Worm (Caenorhabditis elegans) whole organism, late embryonic: ENCODE measurements around the gene srgp-1.

Experiments used
- F13H6.1 ChIP-seq: sonication (generic microtip); optimal IDR thresholded peaks from 2 replicates; lab custom pipeline; 2016; ENCODE audit warnings: missing genetic modification characterization, missing compliant biosample characterization
- K02D7.2 ChIP-seq: sonication (generic microtip); optimal IDR thresholded peaks from 2 replicates; lab custom pipeline; 2017; ENCODE audit warnings: mild to moderate bottlenecking, missing genetic modification characterization, missing compliant biosample characterization
- Y22D7AL.16 ChIP-seq: sonication (generic microtip); optimal IDR thresholded peaks from 2 replicates; lab custom pipeline; 2016; ENCODE audit warnings: missing genetic modification characterization, missing compliant biosample characterization
- ahr-1 ChIP-seq: sonication (generic microtip); optimal IDR thresholded peaks from 2 replicates; lab custom pipeline; 2016; ENCODE audit warnings: missing genetic modification characterization, missing compliant biosample characterization
- ama-1 ChIP-seq: fragments of 150-350 bp; optimal IDR thresholded peaks from 2 replicates; lab custom pipeline; 2014
- ceh-14 ChIP-seq: sonication (generic microtip); optimal IDR thresholded peaks from 2 replicates; lab custom pipeline; 2016; ENCODE audit warnings: missing genotype, missing genetic modification characterization, missing compliant biosample characterization
- ceh-18 ChIP-seq: sonication (generic microtip); optimal IDR thresholded peaks from 2 replicates; lab custom pipeline; 2016; ENCODE audit warnings: missing genetic modification characterization, missing compliant biosample characterization
- ceh-19 ChIP-seq: fragments of 200-800 bp; sonication (Bioruptor generic); optimal IDR thresholded peaks from 2 replicates; lab custom pipeline; 2018; ENCODE audit warnings: mild to moderate bottlenecking, missing genetic modification characterization, missing compliant biosample characterization
- ceh-22 ChIP-seq: sonication (generic microtip); optimal IDR thresholded peaks from 2 replicates; lab custom pipeline; 2017; ENCODE audit warnings: missing biosample characterization, missing genetic modification characterization
- ceh-24 ChIP-seq: sonication (generic microtip); optimal IDR thresholded peaks from 2 replicates; lab custom pipeline; 2016; ENCODE audit warnings: mild to moderate bottlenecking, missing genetic modification characterization, missing compliant biosample characterization
- ceh-31 ChIP-seq: sonication (generic microtip); optimal IDR thresholded peaks from 2 replicates; lab custom pipeline; 2016; ENCODE audit warnings: missing genetic modification characterization, missing compliant biosample characterization
- ceh-34 ChIP-seq: sonication (generic microtip); optimal IDR thresholded peaks from 2 replicates; lab custom pipeline; 2016; ENCODE audit warnings: mild to moderate bottlenecking, missing genetic modification characterization, missing compliant biosample characterization
- ceh-45 ChIP-seq: fragments of 200-800 bp; sonication (Bioruptor generic); IDR thresholded peaks from 2 replicates; pipeline ENCODE4 v1.3.6; 2022; ENCODE audit warnings: missing genetic modification reagents, missing genetic modification characterization, missing compliant biosample characterization
- ceh-9 ChIP-seq: sonication (generic microtip); optimal IDR thresholded peaks from 2 replicates; lab custom pipeline; 2016; ENCODE audit warnings: mild to moderate bottlenecking, missing genetic modification characterization, inconsistent platforms, missing compliant biosample characterization
- che-1 ChIP-seq: sonication (generic microtip); optimal IDR thresholded peaks from 2 replicates; lab custom pipeline; 2016; ENCODE audit warnings: mild to moderate bottlenecking, missing genetic modification characterization, missing compliant biosample characterization
- dmd-4 ChIP-seq: sonication (generic microtip); optimal IDR thresholded peaks from 2 replicates; lab custom pipeline; 2016; ENCODE audit warnings: borderline replicate concordance, missing genetic modification characterization, missing compliant biosample characterization
- elt-2 ChIP-seq: sonication (generic microtip); optimal IDR thresholded peaks from 2 replicates; lab custom pipeline; 2016; ENCODE audit warnings: missing genetic modification reagents, missing genetic modification characterization, missing compliant biosample characterization
- ets-4 ChIP-seq: sonication (generic microtip); optimal IDR thresholded peaks from 2 replicates; lab custom pipeline; 2016; ENCODE audit warnings: missing genetic modification characterization, missing compliant biosample characterization
- eyg-1 ChIP-seq: sonication (generic microtip); optimal IDR thresholded peaks from 2 replicates; lab custom pipeline; 2016; ENCODE audit warnings: missing genotype, missing genetic modification characterization, missing compliant biosample characterization
- fkh-6 ChIP-seq: sonication (generic microtip); optimal IDR thresholded peaks from 2 replicates; lab custom pipeline; 2016; ENCODE audit warnings: missing genetic modification characterization, missing compliant biosample characterization
- hlh-13 ChIP-seq: fragments of 200-800 bp; sonication (Bioruptor generic); optimal IDR thresholded peaks from 2 replicates; lab custom pipeline; 2018; ENCODE audit warnings: mild to moderate bottlenecking, missing genetic modification characterization, missing compliant biosample characterization
- hlh-15 ChIP-seq: sonication (generic microtip); optimal IDR thresholded peaks from 2 replicates; lab custom pipeline; 2016; ENCODE audit warnings: missing genetic modification characterization, missing compliant biosample characterization
- hlh-30 ChIP-seq: sonication (generic microtip); optimal IDR thresholded peaks from 2 replicates; lab custom pipeline; 2017; ENCODE audit warnings: antibody characterized with exemption, missing genetic modification characterization, missing compliant biosample characterization; ENCODE audit not compliant: insufficient read depth
- hlh-6 ChIP-seq: sonication (generic microtip); optimal IDR thresholded peaks from 2 replicates; lab custom pipeline; 2016; ENCODE audit warnings: missing genotype, missing genetic modification characterization, missing compliant biosample characterization
- lin-11 ChIP-seq: fragments of 200-800 bp; sonication (Bioruptor generic); optimal IDR thresholded peaks from 2 replicates; lab custom pipeline; 2018; ENCODE audit warnings: mild to moderate bottlenecking, missing genetic modification characterization, missing compliant biosample characterization
- nfya-1 ChIP-seq: sonication (generic microtip); optimal IDR thresholded peaks from 2 replicates; lab custom pipeline; 2017; ENCODE audit warnings: missing genetic modification characterization, mild to moderate bottlenecking, missing compliant biosample characterization, antibody characterized with exemption, moderate library complexity
- nhr-11 ChIP-seq: fragments of 150-350 bp; optimal IDR thresholded peaks from 2 replicates; lab custom pipeline; 2014; ENCODE audit warnings: missing biosample characterization, missing genetic modification characterization
- npax-4 ChIP-seq: sonication (generic microtip); optimal IDR thresholded peaks from 2 replicates; lab custom pipeline; 2016; ENCODE audit warnings: missing genetic modification characterization, missing compliant biosample characterization
- odd-2 ChIP-seq: sonication (generic microtip); optimal IDR thresholded peaks from 2 replicates; lab custom pipeline; 2017; ENCODE audit warnings: antibody characterized with exemption, mild to moderate bottlenecking, missing genetic modification characterization, missing compliant biosample characterization
- pat-9 ChIP-seq: fragments of 200-800 bp; sonication (Bioruptor generic); optimal IDR thresholded peaks from 2 replicates; lab custom pipeline; 2018; ENCODE audit warnings: mild to moderate bottlenecking, missing genetic modification characterization, moderate library complexity, missing compliant biosample characterization
- pha-2 ChIP-seq: sonication (generic microtip); optimal IDR thresholded peaks from 2 replicates; lab custom pipeline; 2017; ENCODE audit warnings: mild to moderate bottlenecking, missing genetic modification characterization, missing compliant biosample characterization
- pha-4 ChIP-seq: fragments of 150-350 bp; optimal IDR thresholded peaks from 2 replicates; lab custom pipeline; 2018; ENCODE audit warnings: missing biosample characterization, missing genetic modification reagents, missing genetic modification characterization
- sdc-2 ChIP-seq: sonication (generic microtip); optimal IDR thresholded peaks from 2 replicates; lab custom pipeline; 2016; ENCODE audit warnings: missing genotype, missing genetic modification characterization, missing compliant biosample characterization
- sox-2 ChIP-seq: fragments of 200-800 bp; sonication (Bioruptor generic); IDR thresholded peaks from 2 replicates; pipeline ENCODE4 v1.3.6; 2022; ENCODE audit warnings: missing genetic modification reagents, missing genetic modification characterization, missing compliant biosample characterization
- sox-4 ChIP-seq: sonication (generic microtip); optimal IDR thresholded peaks from 2 replicates; lab custom pipeline; 2017; ENCODE audit warnings: mild to moderate bottlenecking, missing genetic modification characterization, inconsistent platforms, missing compliant biosample characterization
- syd-9 ChIP-seq: sonication (generic microtip); optimal IDR thresholded peaks from 2 replicates; lab custom pipeline; 2016; ENCODE audit warnings: mild to moderate bottlenecking, missing genetic modification characterization, moderate library complexity, missing compliant biosample characterization
- tbx-2 ChIP-seq: sonication (generic microtip); optimal IDR thresholded peaks from 2 replicates; lab custom pipeline; 2016; ENCODE audit warnings: missing genetic modification characterization, missing compliant biosample characterization
- tbx-7 ChIP-seq: sonication (generic microtip); optimal IDR thresholded peaks from 2 replicates; lab custom pipeline; 2016; ENCODE audit warnings: missing genotype, missing genetic modification characterization, missing compliant biosample characterization
- ttx-3 ChIP-seq: sonication (generic microtip); optimal IDR thresholded peaks from 2 replicates; lab custom pipeline; 2016; ENCODE audit warnings: missing genetic modification reagents, missing genetic modification characterization, missing compliant biosample characterization
- unc-3 ChIP-seq, 2 experiments: fragments of 200-800 bp in 1 of 2; sonication (Bioruptor generic) in 1 of 2; sonication (generic microtip) in 1 of 2; conservative IDR thresholded peaks in 1 of 2; optimal IDR thresholded peaks in 1 of 2; 2 replicates each; pipeline versions ENCODE4 v1.3.6 to Lab custom; 2016 to 2022; ENCODE audit warnings: missing compliant biosample characterization in 2 of 2, missing genetic modification characterization in 2 of 2, missing genetic modification reagents in 1 of 2
- unc-42 ChIP-seq: sonication (generic microtip); optimal IDR thresholded peaks from 2 replicates; lab custom pipeline; 2016; ENCODE audit warnings: missing genotype, missing genetic modification characterization, missing compliant biosample characterization
- unc-55 ChIP-seq: sonication (generic microtip); optimal IDR thresholded peaks from 2 replicates; lab custom pipeline; 2017; ENCODE audit warnings: missing biosample characterization, missing genetic modification reagents, missing genetic modification characterization
- ztf-16 ChIP-seq: sonication (generic microtip); optimal IDR thresholded peaks from 2 replicates; lab custom pipeline; 2017; ENCODE audit warnings: missing genetic modification characterization, missing compliant biosample characterization

Gene srgp-1

ce11 chrIV:11594191-11594673, 23.9 kb downstream of the srgp-1 start, which contains the start of gene mig-38 (continued):
- TF ChIP-seq dmd-4 (tag; lab: Kevin White, UChicago) (peak; percentile 61), ceh-31 (peak; percentile 25), hlh-6 (no peak), K02D7.2 (tag; lab: Kevin White, UChicago) (no peak), hlh-13 (GFP tag; lab: Kevin White, UChicago) (no peak), ceh-14 (tag; lab: Kevin White, UChicago) (peak; percentile 70), tbx-2 (tag; lab: Kevin White, UChicago) (peak; percentile 26), unc-55 (GFP tag; lab: Kevin White, UChicago) (no peak)

- no peak for TF ChIP-seq ztf-16 (tag; lab: Kevin White, UChicago)
- TF ChIP-seq pha-2 (tag; lab: Kevin White, UChicago), result no peak
- no peak for TF ChIP-seq dmd-4 (tag; lab: Kevin White, UChicago)
- no peak for TF ChIP-seq ceh-19
- TF ChIP-seq tbx-7 (tag; lab: Kevin White, UChicago), result no peak
- no peak for TF ChIP-seq ceh-22 (tag; lab: Kevin White, UChicago)
- TF ChIP-seq ceh-9 (tag; lab: Kevin White, UChicago), result no peak
- TF ChIP-seq hlh-30 (tag; lab: Kevin White, UChicago), result no peak
- no peak for TF ChIP-seq hlh-15 (tag; lab: Kevin White, UChicago)
- TF ChIP-seq ceh-45 (GFP tag; lab: Robert Waterston, UW), result no peak
- TF ChIP-seq syd-9 (tag; lab: Kevin White, UChicago), result no peak
Measured at ce11 chrIV:11597079-11597478, 26.8 kb downstream of the srgp-1 start.

DNA sequence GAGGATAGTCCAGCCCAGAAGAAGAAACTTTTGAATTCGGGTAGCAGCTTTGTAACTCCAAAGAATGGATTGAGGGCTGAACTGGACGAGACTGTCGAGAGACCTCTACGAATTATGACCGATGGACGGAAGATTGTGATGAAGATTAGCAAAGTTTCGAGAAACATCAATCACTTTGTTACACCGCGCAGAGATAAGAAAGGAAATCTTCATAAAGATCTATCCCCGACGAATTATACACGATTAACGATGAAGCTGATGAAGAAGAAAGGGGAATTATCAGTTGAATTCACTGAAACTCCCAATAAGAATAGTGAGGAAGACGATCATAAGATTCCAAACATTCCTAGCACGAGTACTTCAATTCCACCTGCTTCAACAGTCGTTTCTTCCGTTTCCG, 29.4 kb downstream of the srgp-1 start:
- TF ChIP-seq fkh-6 (tag; lab: Kevin White, UChicago), result no peak
- TF ChIP-seq syd-9 (tag; lab: Kevin White, UChicago), result no peak
- TF ChIP-seq pha-2 (tag; lab: Kevin White, UChicago), result no peak
- no peak for TF ChIP-seq sox-2 (GFP tag; lab: Robert Waterston, UW)
- TF ChIP-seq npax-4 (tag; lab: Kevin White, UChicago), result no peak
- no peak for TF ChIP-seq Y22D7AL.16 (tag; lab: Kevin White, UChicago)
- TF ChIP-seq ceh-34 (tag; lab: Kevin White, UChicago), result no peak
- no peak for TF ChIP-seq unc-3 (GFP tag; conservative IDR thresholded peaks at IDR 0.05; lab: Robert Waterston, UW)
- no peak for TF ChIP-seq unc-3 (tag; optimal IDR thresholded peaks at IDR 0.05; lab: Kevin White, UChicago)
- no peak for TF ChIP-seq ama-1
- TF ChIP-seq ahr-1, result no peak

DNA sequence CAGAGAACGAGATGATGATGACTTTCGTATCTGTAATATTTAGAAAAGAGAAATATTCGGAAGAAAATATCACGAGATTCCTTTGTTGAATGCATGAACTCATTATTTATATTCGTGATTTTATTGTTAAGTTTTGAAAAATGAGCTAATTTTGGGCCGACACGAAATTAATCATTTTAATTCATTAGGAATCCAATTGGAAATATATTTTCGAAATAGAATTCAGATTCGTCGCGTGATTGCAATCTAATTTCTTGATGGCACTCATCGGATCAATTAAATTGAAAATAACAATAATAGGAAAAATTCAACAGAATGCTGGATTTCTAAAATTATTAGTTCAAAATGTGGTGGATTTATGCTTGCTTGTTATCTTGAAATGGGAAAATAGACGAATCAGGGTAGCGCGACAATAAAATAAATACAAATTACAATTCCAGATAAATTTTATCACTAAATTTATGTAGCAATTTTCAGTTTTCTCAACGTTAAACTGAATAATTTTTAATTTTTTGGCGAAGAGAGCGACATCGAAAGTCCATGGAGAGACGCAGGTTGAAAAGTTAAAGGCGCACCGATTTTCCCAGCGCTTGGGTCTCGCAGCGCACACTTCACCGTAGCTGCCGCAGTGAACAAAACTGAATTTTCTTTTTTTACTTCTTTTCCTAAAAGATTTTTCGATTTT, 31.6 kb downstream of the srgp-1 start:
- TF ChIP-seq odd-2 (tag; lab: Kevin White, UChicago) (no peak), dmd-4 (tag; lab: Kevin White, UChicago) (no peak), elt-2 (tag; lab: Kevin White, UChicago) (no peak), ceh-31 (peak; percentile 24), unc-42 (tag; lab: Kevin White, UChicago) (peak; percentile 50), ceh-45 (GFP tag; lab: Robert Waterston, UW) (no peak), pha-2 (tag; lab: Kevin White, UChicago) (no peak), ceh-9 (tag; lab: Kevin White, UChicago) (no peak), ceh-24 (tag; lab: Kevin White, UChicago) (no peak), sdc-2 (tag; lab: Kevin White, UChicago) (peak; percentile 5), unc-55 (GFP tag; lab: Kevin White, UChicago) (peak; percentile 47), eyg-1 (tag; lab: Kevin White, UChicago) (no peak), sox-4 (tag; lab: Kevin White, UChicago) (peak; percentile 16), ama-1 (peak; percentile 37), lin-11 (tag; lab: Kevin White, UChicago) (no peak), che-1 (tag; lab: Kevin White, UChicago) (peak; percentile 43), nhr-11 (tag; lab: Kevin White, UChicago) (no peak), F13H6.1 (tag; lab: Kevin White, UChicago) (no peak), pat-9 (tag; lab: Kevin White, UChicago) (peak; percentile 8), tbx-2 (tag; lab: Kevin White, UChicago) (peak; percentile 2), ets-4 (no peak), ceh-19 (no peak), pha-4 (no peak), hlh-15 (tag; lab: Kevin White, UChicago) (no peak), ceh-18 (tag; lab: Kevin White, UChicago) (peak; percentile 23), ttx-3 (tag; lab: Kevin White, UChicago) (no peak), tbx-7 (tag; lab: Kevin White, UChicago) (no peak), ceh-34 (tag; lab: Kevin White, UChicago) (peak; percentile 13), nfya-1 (tag; lab: Kevin White, UChicago) (peak; percentile 67)
